Worm (Caenorhabditis elegans) whole organism, late embryonic: ENCODE results near the gene C18H7.7.

Source experiments
- ama-1 ChIP-seq: fragments of 150-350 bp; optimal IDR thresholded peaks from 2 replicates; lab custom pipeline; 2014
- ceh-14 ChIP-seq: sonication (generic microtip); optimal IDR thresholded peaks from 2 replicates; lab custom pipeline; 2016; ENCODE audit warnings: missing genotype, missing genetic modification characterization, missing compliant biosample characterization
- ceh-31 ChIP-seq: sonication (generic microtip); optimal IDR thresholded peaks from 2 replicates; lab custom pipeline; 2016; ENCODE audit warnings: missing genetic modification characterization, missing compliant biosample characterization
- elt-2 ChIP-seq: sonication (generic microtip); optimal IDR thresholded peaks from 2 replicates; lab custom pipeline; 2016; ENCODE audit warnings: missing genetic modification reagents, missing genetic modification characterization, missing compliant biosample characterization
- ets-4 ChIP-seq: sonication (generic microtip); optimal IDR thresholded peaks from 2 replicates; lab custom pipeline; 2016; ENCODE audit warnings: missing genetic modification characterization, missing compliant biosample characterization
- fkh-10 ChIP-seq: fragments of 150-350 bp; optimal IDR thresholded peaks from 2 replicates; lab custom pipeline; 2014; ENCODE audit warnings: missing biosample characterization, missing genetic modification reagents, missing genetic modification characterization
- lin-11 ChIP-seq: fragments of 200-800 bp; sonication (Bioruptor generic); optimal IDR thresholded peaks from 2 replicates; lab custom pipeline; 2018; ENCODE audit warnings: mild to moderate bottlenecking, missing genetic modification characterization, missing compliant biosample characterization
- nhr-11 ChIP-seq: fragments of 150-350 bp; optimal IDR thresholded peaks from 2 replicates; lab custom pipeline; 2014; ENCODE audit warnings: missing biosample characterization, missing genetic modification characterization
- odd-2 ChIP-seq: sonication (generic microtip); optimal IDR thresholded peaks from 2 replicates; lab custom pipeline; 2017; ENCODE audit warnings: antibody characterized with exemption, mild to moderate bottlenecking, missing genetic modification characterization, missing compliant biosample characterization
- pha-4 ChIP-seq: fragments of 150-350 bp; optimal IDR thresholded peaks from 2 replicates; lab custom pipeline; 2018; ENCODE audit warnings: missing biosample characterization, missing genetic modification reagents, missing genetic modification characterization
- pros-1 ChIP-seq: fragments of 150-350 bp; optimal IDR thresholded peaks from 2 replicates; lab custom pipeline; 2014; ENCODE audit warnings: missing biosample characterization, missing genetic modification reagents, missing genetic modification characterization
- sox-2 ChIP-seq: fragments of 200-800 bp; sonication (Bioruptor generic); IDR thresholded peaks from 2 replicates; pipeline ENCODE4 v1.3.6; 2022; ENCODE audit warnings: missing genetic modification reagents, missing genetic modification characterization, missing compliant biosample characterization
- unc-55 ChIP-seq: sonication (generic microtip); optimal IDR thresholded peaks from 2 replicates; lab custom pipeline; 2017; ENCODE audit warnings: missing biosample characterization, missing genetic modification reagents, missing genetic modification characterization

- TF ChIP-seq nhr-11 (tag; lab: Kevin White, UChicago) (no peak), ceh-31 (tag; lab: Kevin White, UChicago) (no peak), lin-11 (tag; lab: Kevin White, UChicago) (no peak), elt-2 (no peak), pros-1 (tag; lab: Kevin White, UChicago) (no peak), ama-1 (lab: Kevin White, UChicago) (no peak), unc-55 (GFP tag; lab: Kevin White, UChicago) (no peak), ceh-14 (no peak), odd-2 (tag; lab: Kevin White, UChicago) (no peak), ets-4 (no peak), pha-4 (tag; lab: Kevin White, UChicago) (no peak), sox-2 (GFP tag; lab: Robert Waterston, UW) (no peak), fkh-10 (GFP tag; lab: Kevin White, UChicago) (no peak)
Observed at ce11 chrIV:630598-630997, 34.4 kb upstream of the C18H7.7 start.
